Worm (Caenorhabditis elegans) whole organism, L4/young adult: ENCODE results near the gene irld-33.

Experiments used
- W03F9.2 ChIP-seq: fragments of 150-350 bp; optimal IDR thresholded peaks from 2 replicates; lab custom pipeline; 2014; ENCODE audit warnings: missing biosample characterization, missing genetic modification characterization
- dao-5 ChIP-seq: sonication (generic microtip); optimal IDR thresholded peaks from 2 replicates; lab custom pipeline; 2016; ENCODE audit warnings: missing genotype, missing genetic modification characterization, moderate library complexity, missing compliant biosample characterization
- him-1 ChIP-seq: sonication (generic microtip); optimal IDR thresholded peaks from 2 replicates; lab custom pipeline; 2016; ENCODE audit warnings: missing genotype, missing genetic modification reagents, missing genetic modification characterization, missing compliant biosample characterization

DNA sequence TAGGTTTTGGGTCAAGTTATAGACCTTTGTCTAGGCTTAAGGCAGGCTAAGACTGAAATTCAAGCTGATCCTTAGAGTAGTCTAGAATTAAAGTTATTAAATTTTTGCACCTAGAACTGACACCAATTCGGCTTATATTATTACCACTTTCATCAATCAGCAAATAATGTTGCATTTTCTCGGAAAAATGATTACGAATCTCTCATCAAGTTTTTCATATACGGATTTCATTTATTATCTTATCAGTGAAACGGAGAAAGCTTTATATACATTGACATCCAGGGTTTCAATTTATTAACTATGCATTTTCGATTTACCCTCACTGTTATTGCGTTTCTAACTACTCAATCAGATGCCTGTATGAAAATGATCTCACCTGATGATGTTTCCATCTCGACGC, 2.4 kb downstream of the irld-33 start, which contains the start of gene K07G6.1:
- TF ChIP-seq dao-5: no peak
- TF ChIP-seq him-1 (tag; lab: Kevin White, UChicago): no peak
- no peak for TF ChIP-seq W03F9.2 (tag; lab: Kevin White, UChicago)
